Fruit fly (Drosophila melanogaster) whole organism, prepupa: ENCODE measurements around the gene CG16721.

Experiments
- CG10669 ChIP-seq: fragments of 200-800 bp; sonication (Bioruptor generic); optimal IDR thresholded peaks from 3 replicates; lab custom pipeline; 2018; ENCODE audit warnings: missing biosample characterization, mild to moderate bottlenecking, missing genetic modification characterization, moderate library complexity
- CG11294 ChIP-seq: fragments of 200-800 bp; sonication (Bioruptor generic); IDR thresholded peaks from 2 replicates; pipeline ENCODE4 v1.3.6; 2022; ENCODE audit warnings: missing biosample characterization, missing genetic modification characterization
- CG11902 ChIP-seq: fragments of 200-800 bp; sonication (Bioruptor generic); optimal IDR thresholded peaks from 3 replicates; lab custom pipeline; 2016; ENCODE audit warnings: missing biosample characterization, missing genetic modification characterization
- CG15336 ChIP-seq: fragments of 200-800 bp; sonication (Bioruptor generic); IDR thresholded peaks from 2 replicates; pipeline ENCODE4 v1.3.6; 2022; ENCODE audit warnings: missing biosample characterization, missing genetic modification characterization
- CG1621 ChIP-seq: fragments of 200-800 bp; sonication (Bioruptor generic); optimal IDR thresholded peaks from 3 replicates; lab custom pipeline; 2018; ENCODE audit warnings: missing biosample characterization, mild to moderate bottlenecking, missing genetic modification characterization
- CG16779 ChIP-seq: fragments of 200-800 bp; sonication (Bioruptor generic); optimal IDR thresholded peaks from 3 replicates; lab custom pipeline; 2017; ENCODE audit warnings: missing biosample characterization, mild to moderate bottlenecking, missing genetic modification characterization
- CG31627 ChIP-seq: fragments of 200-800 bp; sonication (Bioruptor generic); optimal IDR thresholded peaks from 3 replicates; lab custom pipeline; 2016; ENCODE audit warnings: missing biosample characterization, missing genetic modification characterization
- CG32006 ChIP-seq: fragments of 200-800 bp; sonication (Bioruptor generic); optimal IDR thresholded peaks from 3 replicates; lab custom pipeline; 2017; ENCODE audit warnings: missing biosample characterization, mild to moderate bottlenecking, missing genetic modification characterization
- CG34406 ChIP-seq: fragments of 200-800 bp; sonication (Bioruptor generic); optimal IDR thresholded peaks from 3 replicates; lab custom pipeline; 2016; ENCODE audit warnings: missing biosample characterization, missing genetic modification characterization
- CG3919 ChIP-seq: fragments of 200-800 bp; sonication (Bioruptor generic); optimal IDR thresholded peaks from 3 replicates; lab custom pipeline; 2016; ENCODE audit warnings: missing biosample characterization, missing genetic modification characterization
- CG6163 ChIP-seq: fragments of 200-800 bp; sonication (Bioruptor generic); IDR thresholded peaks from 3 replicates; pipeline ENCODE4 v1.3.6; 2022; ENCODE audit warnings: missing biosample characterization, missing genetic modification characterization
- CG6276 ChIP-seq: fragments of 200-800 bp; sonication (Bioruptor generic); optimal IDR thresholded peaks from 2 replicates; lab custom pipeline; 2017; ENCODE audit warnings: missing biosample characterization, mild to moderate bottlenecking, missing genetic modification characterization
- CG6792 ChIP-seq: fragments of 200-800 bp; sonication (Bioruptor generic); optimal IDR thresholded peaks from 3 replicates; lab custom pipeline; 2016; ENCODE audit warnings: missing biosample characterization, missing genetic modification characterization
- CG6854 ChIP-seq: fragments of 200-800 bp; sonication (Bioruptor generic); optimal IDR thresholded peaks from 2 replicates; lab custom pipeline; 2017; ENCODE audit warnings: missing biosample characterization, mild to moderate bottlenecking, missing genetic modification characterization
- CG7368 ChIP-seq: fragments of 200-800 bp; sonication (Bioruptor generic); optimal IDR thresholded peaks from 3 replicates; lab custom pipeline; 2016; ENCODE audit warnings: missing biosample characterization, missing genetic modification characterization
- CG8119 ChIP-seq: fragments of 200-800 bp; sonication (Bioruptor generic); IDR thresholded peaks from 3 replicates; pipeline ENCODE4 v1.3.6; 2022; ENCODE audit warnings: missing biosample characterization, missing genetic modification characterization
- CG9139 ChIP-seq: fragments of 200-800 bp; sonication (Bioruptor generic); optimal IDR thresholded peaks from 3 replicates; lab custom pipeline; 2017; ENCODE audit warnings: missing biosample characterization, mild to moderate bottlenecking, missing genetic modification characterization
- Eip78C ChIP-seq: fragments of 200-800 bp; sonication (Bioruptor generic); peaks from one replicate; lab custom pipeline; 2016; ENCODE audit warnings: missing biosample characterization, missing genetic modification characterization
- Gug ChIP-seq: fragments of 200-800 bp; sonication (Bioruptor generic); IDR thresholded peaks from 2 replicates; pipeline ENCODE4 v1.3.6; 2022; ENCODE audit warnings: missing biosample characterization, missing genetic modification characterization
- Hr38 ChIP-seq: sonication (Bioruptor generic); optimal IDR thresholded peaks from 2 replicates; lab custom pipeline; 2016; ENCODE audit warnings: missing biosample characterization, missing genetic modification characterization
- Hr39 ChIP-seq: fragments of 200-800 bp; sonication (Bioruptor generic); optimal IDR thresholded peaks from 2 replicates; lab custom pipeline; 2016; ENCODE audit warnings: missing biosample characterization, missing genetic modification characterization
- Hr4 ChIP-seq: fragments of 200-800 bp; sonication (Bioruptor generic); optimal IDR thresholded peaks from 3 replicates; lab custom pipeline; 2016; ENCODE audit warnings: missing biosample characterization, missing genetic modification characterization
- Lpt ChIP-seq: fragments of 200-800 bp; sonication (Bioruptor generic); optimal IDR thresholded peaks from 3 replicates; lab custom pipeline; 2016; ENCODE audit warnings: missing biosample characterization, missing genetic modification characterization
- OdsH ChIP-seq: fragments of 200-800 bp; sonication (Bioruptor generic); optimal IDR thresholded peaks from 3 replicates; lab custom pipeline; 2016; ENCODE audit warnings: missing biosample characterization, missing genetic modification characterization
- Sox102F ChIP-seq: fragments of 200-800 bp; sonication (Bioruptor generic); optimal IDR thresholded peaks from 2 replicates; lab custom pipeline; 2016; ENCODE audit warnings: missing biosample characterization, mild to moderate bottlenecking, missing genetic modification characterization
- dsx ChIP-seq: fragments of 200-800 bp; optimal IDR thresholded peaks from 3 replicates; lab custom pipeline; 2019; ENCODE audit warnings: missing biosample characterization, mild to moderate bottlenecking, missing genetic modification characterization, moderate library complexity; ENCODE audit not compliant: poor library complexity, severe bottlenecking
- eg ChIP-seq: fragments of 200-800 bp; sonication (Bioruptor generic); IDR thresholded peaks from 3 replicates; pipeline ENCODE4 v1.3.6; 2022; ENCODE audit warnings: missing biosample characterization, missing genetic modification characterization
- esn ChIP-seq: fragments of 200-800 bp; sonication (Bioruptor generic); optimal IDR thresholded peaks from 2 replicates; lab custom pipeline; 2016; ENCODE audit warnings: missing biosample characterization, mild to moderate bottlenecking, missing genetic modification characterization, moderate library complexity
- fd59A ChIP-seq: fragments of 200-800 bp; sonication (Bioruptor generic); optimal IDR thresholded peaks from 2 replicates; lab custom pipeline; 2017; ENCODE audit warnings: missing biosample characterization, mild to moderate bottlenecking, missing genetic modification characterization, missing genetic modification reagents
- fkh ChIP-seq: fragments of 200-800 bp; sonication (Bioruptor generic); optimal IDR thresholded peaks from 3 replicates; lab custom pipeline; 2017; ENCODE audit warnings: missing biosample characterization, mild to moderate bottlenecking, missing genetic modification characterization, moderate library complexity
- lz ChIP-seq: fragments of 200-800 bp; sonication (Bioruptor generic); optimal IDR thresholded peaks from 3 replicates; lab custom pipeline; 2016; ENCODE audit warnings: missing biosample characterization, missing genetic modification characterization
- net ChIP-seq: fragments of 200-800 bp; sonication (Bioruptor generic); optimal IDR thresholded peaks from 3 replicates; lab custom pipeline; 2016; ENCODE audit warnings: missing biosample characterization, missing genetic modification characterization
- salr ChIP-seq, 2 experiments: fragments of 200-800 bp; sonication (Bioruptor generic); optimal IDR thresholded peaks; 3 replicates each; lab custom pipeline; 2016 to 2018; ENCODE audit warnings: missing biosample characterization in 2 of 2, missing genetic modification characterization in 2 of 2, mild to moderate bottlenecking in 1 of 2
- ss ChIP-seq, 2 experiments: fragments of 200-800 bp; sonication (Bioruptor generic); optimal IDR thresholded peaks; 2 replicates in 1 of 2; 3 replicates in 1 of 2; lab custom pipeline; 2017 to 2018; ENCODE audit warnings: mild to moderate bottlenecking in 2 of 2, missing biosample characterization in 2 of 2, missing genetic modification characterization in 2 of 2, moderate library complexity in 1 of 2
- svp ChIP-seq: fragments of 200-800 bp; sonication (Bioruptor generic); peaks from one replicate; lab custom pipeline; 2016; ENCODE audit warnings: missing biosample characterization, missing genetic modification characterization
- topi ChIP-seq: fragments of 200-800 bp; sonication (Bioruptor generic); optimal IDR thresholded peaks from 3 replicates; lab custom pipeline; 2016; ENCODE audit warnings: missing biosample characterization, missing genetic modification characterization
- vri ChIP-seq: fragments of 200-800 bp; sonication (Bioruptor generic); optimal IDR thresholded peaks from 3 replicates; lab custom pipeline; 2016; ENCODE audit warnings: missing biosample characterization, mild to moderate bottlenecking, missing genetic modification characterization

CG16721 gene

DNA sequence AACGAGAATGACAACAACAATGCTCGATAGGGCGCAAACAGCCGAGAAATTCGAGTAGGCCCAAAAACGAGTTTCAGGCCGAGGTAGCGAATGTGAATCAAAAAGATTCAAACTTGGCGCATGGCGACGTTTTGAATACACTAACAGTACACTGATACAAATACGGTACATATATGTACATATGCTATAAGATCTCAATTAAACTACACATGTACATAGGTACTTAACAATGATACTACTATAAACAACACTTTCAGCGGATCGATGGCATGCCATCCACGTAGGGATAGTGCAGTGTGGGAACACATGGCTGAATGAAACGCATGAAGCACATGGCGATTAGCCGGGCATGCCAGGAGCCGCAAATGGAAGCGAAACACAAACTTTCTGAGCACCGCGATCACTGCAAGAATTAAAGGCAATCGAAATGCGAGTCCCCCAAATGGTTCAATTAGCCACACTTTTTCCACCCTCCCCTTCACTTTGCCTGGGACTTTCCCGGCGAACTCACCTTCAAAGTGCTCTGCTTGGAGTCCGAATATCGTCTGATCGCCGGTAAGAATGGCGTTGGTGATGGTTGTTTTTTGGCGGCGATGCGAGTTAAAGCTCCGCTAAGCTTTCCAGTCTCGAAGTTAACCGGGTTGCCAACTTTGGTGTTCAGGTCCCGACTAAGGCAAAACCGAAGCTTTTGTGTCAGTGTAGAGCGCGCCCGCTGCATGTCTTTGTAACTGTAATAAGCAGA, 36.3 kb downstream of the CG16721 start (continued):
- TF ChIP-seq salr (GFP tag; optimal IDR thresholded peaks at IDR 0.05; lab: Kevin White, UChicago), result no peak
- TF ChIP-seq CG11902 (GFP tag; lab: Kevin White, UChicago), result no peak
- TF ChIP-seq Hr39, result peak; percentile 9
- TF ChIP-seq CG11294, result no peak
- TF ChIP-seq CG7368, result no peak
- TF ChIP-seq CG31627 (GFP tag; lab: Kevin White, UChicago), result peak; percentile 18
- no peak for TF ChIP-seq fd59A
- no peak for TF ChIP-seq vri (GFP tag; lab: Kevin White, UChicago)
- peak; percentile 18 for TF ChIP-seq CG3919 (GFP tag; lab: Kevin White, UChicago)
- TF ChIP-seq Hr38 (GFP tag; lab: Kevin White, UChicago), result no peak
- TF ChIP-seq CG6163 (GFP tag; lab: Robert Waterston, UW), result no peak
- TF ChIP-seq Hr4, result no peak
- TF ChIP-seq CG6792, result peak; percentile 8
- TF ChIP-seq esn (GFP tag; lab: Kevin White, UChicago), result peak; percentile 13

DNA sequence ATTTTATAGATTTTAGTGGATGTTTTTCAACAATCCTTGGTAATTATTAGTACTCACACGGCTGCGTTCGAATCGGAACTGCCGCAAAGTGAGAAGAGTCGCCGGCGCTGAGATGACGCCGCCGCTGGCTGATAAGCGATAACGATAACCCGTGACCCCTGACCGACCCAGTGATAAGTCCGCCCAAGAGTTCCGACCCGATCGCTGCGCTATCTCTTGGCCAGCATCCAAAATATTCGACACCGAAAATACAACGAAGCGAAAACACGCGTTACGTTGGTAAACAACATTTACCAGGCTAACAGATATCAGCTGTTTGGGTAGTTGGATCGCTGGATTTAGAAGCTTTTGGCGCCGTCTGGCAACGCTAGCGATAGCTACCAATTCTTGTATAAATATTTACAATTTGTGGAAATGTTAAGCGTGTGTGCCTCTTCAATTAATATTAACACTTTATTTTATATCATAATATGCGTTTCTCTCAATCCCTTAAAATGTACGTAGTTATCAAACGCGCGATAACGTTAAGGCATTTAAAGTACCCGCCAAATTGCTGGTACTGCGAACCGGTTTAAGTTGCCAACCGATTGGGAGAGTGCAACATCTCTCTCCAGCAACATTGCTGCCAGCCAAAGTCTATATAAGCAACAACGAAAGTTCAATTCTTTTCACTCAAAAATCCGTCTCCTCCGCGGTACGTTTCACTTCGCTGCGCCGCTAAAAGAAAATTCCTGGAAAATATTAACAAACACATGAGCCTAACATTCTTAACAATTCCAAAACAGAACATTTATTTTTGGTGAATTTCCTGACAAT, 37.0 kb downstream of the CG16721 start, which contains the start of the genes Shmt and CG3726:
Gene Shmt, minus strand, starts transcription at position 304 of the 816 bp plus-strand sequence.
Gene CG3726, plus strand, starts transcription at position 604 of the 816 bp plus-strand sequence.
- TF ChIP-seq CG9139, result peak; percentile 43
- TF ChIP-seq Lpt, result no peak
- no peak for TF ChIP-seq CG1621 (tag; lab: Kevin White, UChicago)
- TF ChIP-seq topi (GFP tag; lab: Kevin White, UChicago), result peak; percentile 49
- TF ChIP-seq eg (GFP tag; lab: Robert Waterston, UW), result peak; percentile 52; the same call in 1 of the 3 replicates
- TF ChIP-seq ss (GFP tag; optimal IDR thresholded peaks at IDR 0.05; lab: Kevin White, UChicago), result peak in 1 of 2 experiments; percentile 42
- TF ChIP-seq Gug, result no peak
- TF ChIP-seq CG16779, result peak; percentile 31
- no peak for TF ChIP-seq CG10669 (GFP tag; lab: Kevin White, UChicago)
- TF ChIP-seq Hr39, result no peak
- TF ChIP-seq CG31627 (GFP tag; lab: Kevin White, UChicago), result no peak
- peak; percentile 21 for TF ChIP-seq net (GFP tag; lab: Kevin White, UChicago)
- TF ChIP-seq fkh, result peak; percentile 70
- TF ChIP-seq CG8119 (GFP tag; lab: Robert Waterston, UW), result peak; percentile 12; the same call in 1 of the 3 replicates
- TF ChIP-seq CG3919 (GFP tag; lab: Kevin White, UChicago), result peak; percentile 14
- TF ChIP-seq dsx (GFP tag; lab: Kevin White, UChicago), result peak; percentile 19
- TF ChIP-seq Eip78C (GFP tag; lab: Kevin White, UChicago), result peak; percentile 73
- no peak for TF ChIP-seq CG11294
- TF ChIP-seq Sox102F (GFP tag; lab: Kevin White, UChicago), result peak; percentile 52
- TF ChIP-seq svp (GFP tag; lab: Kevin White, UChicago), result peak; percentile 98
- peak; percentile 41; the same call in 1 of the 3 replicates for TF ChIP-seq CG6163 (GFP tag; lab: Robert Waterston, UW)
- no peak for TF ChIP-seq OdsH (GFP tag; lab: Kevin White, UChicago)
- TF ChIP-seq CG15336 (GFP tag; lab: Robert Waterston, UW), result no peak
- peak; percentile 17 for TF ChIP-seq vri (GFP tag; lab: Kevin White, UChicago)
- TF ChIP-seq CG6854 (GFP tag; lab: Kevin White, UChicago), result peak; percentile 46

DNA sequence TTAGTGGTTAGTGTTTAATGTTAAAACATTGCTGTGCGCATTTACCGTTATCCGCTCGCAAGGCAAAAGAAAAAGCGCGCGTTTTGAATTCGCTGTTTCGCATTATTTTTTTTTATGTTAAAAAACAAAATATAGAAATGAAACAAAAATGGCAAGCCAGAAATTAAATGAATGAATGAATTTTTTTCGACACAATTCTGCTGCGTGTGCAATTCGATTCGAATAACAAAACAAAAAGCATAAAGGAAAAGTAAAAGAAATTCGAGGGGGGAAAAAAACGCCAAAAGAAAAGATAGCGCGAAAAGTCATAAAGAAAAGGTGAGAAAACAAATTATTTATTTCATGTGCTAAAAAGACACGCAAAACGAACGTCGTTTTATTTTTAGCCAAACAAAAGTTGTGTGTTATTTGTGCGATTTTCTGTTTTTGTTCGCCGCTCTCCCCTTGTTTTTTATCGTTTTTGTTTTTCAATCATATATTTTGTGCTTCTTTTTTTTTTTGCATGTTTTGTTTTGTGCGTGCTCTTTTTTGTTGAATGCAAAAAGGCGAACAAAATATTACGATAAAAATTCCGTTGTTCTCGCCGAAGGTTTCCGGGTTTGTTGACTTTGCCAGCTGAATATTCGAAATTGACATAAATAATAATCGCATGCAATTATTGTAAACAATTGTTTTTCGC, 37.8 kb downstream of the CG16721 start:
- no peak for TF ChIP-seq Gug
- TF ChIP-seq Eip78C (GFP tag; lab: Kevin White, UChicago), result peak; percentile 28
- peak; percentile 9 for TF ChIP-seq vri (GFP tag; lab: Kevin White, UChicago)
- peak; percentile 50 for TF ChIP-seq CG15336 (GFP tag; lab: Robert Waterston, UW)
- TF ChIP-seq CG6163 (GFP tag; lab: Robert Waterston, UW), result peak; percentile 27; the same call in 1 of the 3 replicates
- TF ChIP-seq lz (GFP tag; lab: Kevin White, UChicago), result no peak
- TF ChIP-seq eg (GFP tag; lab: Robert Waterston, UW), result peak; percentile 67; the same call in 2 of the 3 replicates
- peak; percentile 4 for TF ChIP-seq CG34406 (GFP tag; lab: Kevin White, UChicago)
- TF ChIP-seq CG6276 (GFP tag; lab: Kevin White, UChicago), result peak; percentile 38
- no peak for TF ChIP-seq CG32006 (GFP tag; lab: Kevin White, UChicago)
- peak; percentile 49; the same call in 1 of the 3 replicates for TF ChIP-seq CG8119 (GFP tag; lab: Robert Waterston, UW)
